Worm (Caenorhabditis elegans) whole organism, L2 larva: ENCODE data around the gene nex-2.
A peak's percentile ranks its signal among the peaks of the same experiment; 100 is the strongest.

Experiments
- F13H6.1 ChIP-seq: sonication (generic microtip); optimal IDR thresholded peaks from 2 replicates; lab custom pipeline; 2016; ENCODE audit warnings: missing genetic modification characterization, missing compliant biosample characterization
- R02D3.7 ChIP-seq: fragments of 150-350 bp; optimal IDR thresholded peaks from 2 replicates; lab custom pipeline; 2014; ENCODE audit warnings: missing biosample characterization, missing genetic modification characterization
- ZK546.5 ChIP-seq: sonication (generic microtip); optimal IDR thresholded peaks from 2 replicates; lab custom pipeline; 2017; ENCODE audit warnings: missing biosample characterization, missing genetic modification characterization
- aly-2 ChIP-seq: fragments of 150-350 bp; optimal IDR thresholded peaks from 2 replicates; lab custom pipeline; 2014; ENCODE audit warnings: missing biosample characterization, missing genetic modification characterization
- ama-1 ChIP-seq: fragments of 150-350 bp; optimal IDR thresholded peaks from 2 replicates; lab custom pipeline; 2018; ENCODE audit warnings: inconsistent platforms
- ceh-16 ChIP-seq: fragments of 150-350 bp; optimal IDR thresholded peaks from 2 replicates; lab custom pipeline; 2014; ENCODE audit warnings: missing biosample characterization, missing genetic modification characterization
- ceh-82 ChIP-seq: fragments of 150-350 bp; optimal IDR thresholded peaks from 2 replicates; lab custom pipeline; 2014; ENCODE audit warnings: missing biosample characterization, missing genetic modification characterization
- crh-2 ChIP-seq: sonication (generic microtip); optimal IDR thresholded peaks from 2 replicates; lab custom pipeline; 2017; ENCODE audit warnings: missing biosample characterization, missing genetic modification characterization
- egl-27 ChIP-seq: sonication (generic microtip); optimal IDR thresholded peaks from 3 replicates; lab custom pipeline; 2017; ENCODE audit warnings: missing biosample characterization, missing genetic modification reagents, missing genetic modification characterization
- elt-1 ChIP-seq: fragments of 150-350 bp; optimal IDR thresholded peaks from 2 replicates; lab custom pipeline; 2014; ENCODE audit warnings: missing biosample characterization, missing genetic modification characterization
- elt-3 ChIP-seq: sonication (generic microtip); optimal IDR thresholded peaks from 2 replicates; lab custom pipeline; 2017; ENCODE audit warnings: missing biosample characterization, missing genetic modification characterization
- fos-1 ChIP-seq: fragments of 150-350 bp; optimal IDR thresholded peaks from 2 replicates; lab custom pipeline; 2014; ENCODE audit warnings: missing biosample characterization, missing genetic modification characterization
- gmeb-1 ChIP-seq: fragments of 150-350 bp; optimal IDR thresholded peaks from 2 replicates; lab custom pipeline; 2014; ENCODE audit warnings: missing biosample characterization, missing genetic modification characterization
- lin-11 ChIP-seq: fragments of 150-350 bp; sonication (generic microtip); optimal IDR thresholded peaks from 2 replicates; lab custom pipeline; 2014; ENCODE audit warnings: missing biosample characterization, missing genetic modification characterization, inconsistent platforms, mixed read lengths
- lin-13 ChIP-seq: fragments of 150-350 bp; optimal IDR thresholded peaks from 2 replicates; lab custom pipeline; 2014; ENCODE audit warnings: missing biosample characterization, missing genetic modification reagents, missing genetic modification characterization
- lin-39 ChIP-seq: fragments of 150-350 bp; optimal IDR thresholded peaks from 2 replicates; lab custom pipeline; 2014; ENCODE audit warnings: missing biosample characterization, missing genetic modification reagents, missing genetic modification characterization
- lsy-2 ChIP-seq, 2 experiments: fragments of 150-350 bp in 1 of 2; sonication (generic microtip) in 1 of 2; optimal IDR thresholded peaks; 2 replicates each; lab custom pipeline; 2014 to 2017; ENCODE audit warnings: missing biosample characterization in 2 of 2, missing genetic modification characterization in 2 of 2
- mab-5 ChIP-seq: fragments of 150-350 bp; optimal IDR thresholded peaks from 2 replicates; lab custom pipeline; 2014; ENCODE audit warnings: missing biosample characterization, missing genetic modification characterization
- mbf-1 ChIP-seq: sonication (generic microtip); optimal IDR thresholded peaks from 2 replicates; lab custom pipeline; 2017; ENCODE audit warnings: missing biosample characterization, missing genetic modification characterization
- nhr-10 ChIP-seq: sonication (generic microtip); optimal IDR thresholded peaks from 2 replicates; lab custom pipeline; 2017; ENCODE audit warnings: missing biosample characterization, missing genetic modification characterization
- nhr-11 ChIP-seq: fragments of 150-350 bp; optimal IDR thresholded peaks from 2 replicates; lab custom pipeline; 2014; ENCODE audit warnings: missing biosample characterization, missing genetic modification characterization
- nhr-129 ChIP-seq: fragments of 150-350 bp; optimal IDR thresholded peaks from 2 replicates; lab custom pipeline; 2014; ENCODE audit warnings: missing biosample characterization, missing genetic modification characterization
- nhr-25 ChIP-seq: fragments of 150-350 bp; sonication (generic microtip); optimal IDR thresholded peaks from 3 replicates; lab custom pipeline; 2014; ENCODE audit warnings: missing biosample characterization, missing genetic modification characterization
- nhr-6 ChIP-seq: fragments of 150-350 bp; optimal IDR thresholded peaks from 2 replicates; lab custom pipeline; 2014; ENCODE audit warnings: missing biosample characterization, missing genetic modification characterization
- nhr-77 ChIP-seq: fragments of 150-350 bp; optimal IDR thresholded peaks from 2 replicates; lab custom pipeline; 2014; ENCODE audit warnings: missing biosample characterization, missing genetic modification characterization
- skn-1 ChIP-seq: sonication (generic microtip); optimal IDR thresholded peaks from 2 replicates; lab custom pipeline; 2017; ENCODE audit warnings: missing biosample characterization, missing genetic modification characterization
- sma-9 ChIP-seq, 2 experiments: fragments of 150-350 bp in 1 of 2; sonication (generic microtip) in 1 of 2; optimal IDR thresholded peaks; 2 replicates each; lab custom pipeline; 2014 to 2016; ENCODE audit warnings: missing genetic modification characterization in 2 of 2, mild to moderate bottlenecking in 1 of 2, missing biosample characterization in 1 of 2, missing compliant biosample characterization in 1 of 2, missing genetic modification reagents in 1 of 2, moderate library complexity in 1 of 2
- snpc-4 ChIP-seq: fragments of 150-350 bp; optimal IDR thresholded peaks from 2 replicates; lab custom pipeline; 2014; ENCODE audit warnings: missing biosample characterization, missing genetic modification characterization
- unc-39 ChIP-seq: fragments of 150-350 bp; optimal IDR thresholded peaks from 2 replicates; lab custom pipeline; 2014; ENCODE audit warnings: missing biosample characterization, missing genetic modification characterization
- unc-62 ChIP-seq: fragments of 150-350 bp; optimal IDR thresholded peaks from 2 replicates; lab custom pipeline; 2014; ENCODE audit warnings: missing biosample characterization, missing genetic modification reagents, missing genetic modification characterization
- zag-1 ChIP-seq: fragments of 150-350 bp; optimal IDR thresholded peaks from 2 replicates; lab custom pipeline; 2014; ENCODE audit warnings: missing biosample characterization, missing genetic modification characterization
- ztf-1 ChIP-seq: fragments of 200-800 bp; sonication (Bioruptor generic); conservative IDR thresholded peaks from 2 replicates; pipeline ENCODE4 v1.3.6; 2022; ENCODE audit warnings: missing genetic modification characterization, missing compliant biosample characterization
- ztf-11 ChIP-seq: sonication (generic microtip); optimal IDR thresholded peaks from 2 replicates; lab custom pipeline; 2017; ENCODE audit warnings: missing biosample characterization, missing genetic modification characterization
- ztf-4 ChIP-seq: fragments of 150-350 bp; optimal IDR thresholded peaks from 2 replicates; lab custom pipeline; 2014; ENCODE audit warnings: missing biosample characterization, missing genetic modification characterization

nex-2 gene

ce11 chrIII:10355382-10355781, 25.2 kb upstream of the nex-2 start, which contains the start of gene spp-1:
Gene spp-1 (minus strand): TSS chrIII:10355668.
- TF ChIP-seq fos-1 (peak; percentile 75), gmeb-1 (tag; lab: Kevin White, UChicago) (peak; percentile 37), F13H6.1 (tag; lab: Kevin White, UChicago) (no peak), sma-9 (GFP tag; optimal IDR thresholded peaks at IDR 0.05; lab: Kevin White, UChicago) (peak; percentile 54), sma-9 (tag; optimal IDR thresholded peaks at IDR 0.05; lab: Kevin White, UChicago) (no peak), crh-2 (peak; percentile 38), ama-1 (lab: Kevin White, UChicago) (no peak)
- TF ChIP-seq, all 48 proteins: peak for 4

DNA sequence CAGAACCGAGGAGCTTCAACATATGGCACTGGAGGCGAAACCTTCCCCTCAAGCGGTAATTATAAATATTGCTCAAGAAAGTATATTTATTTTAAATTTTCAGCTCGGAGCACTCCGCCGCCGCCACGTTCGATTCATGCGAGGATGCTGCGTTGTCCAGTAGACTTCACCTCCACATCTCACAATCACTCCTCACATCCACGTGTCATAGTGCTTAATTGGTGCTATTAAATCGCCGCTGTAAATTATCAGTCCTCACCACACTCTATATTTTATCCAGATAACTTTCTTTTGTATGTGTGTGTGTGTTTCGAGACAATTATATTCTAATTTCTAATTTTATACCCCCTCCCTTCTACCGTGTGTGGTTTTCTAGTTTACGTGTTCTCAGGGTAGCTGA, 24.4 kb upstream of the nex-2 start:
- TF ChIP-seq ztf-1 (no peak), mbf-1 (tag; lab: Kevin White, UChicago) (no peak), crh-2 (peak; percentile 25), lin-11 (no peak)

ce11 chrIII:10353423-10353822, 23.2 kb upstream of the nex-2 start:
- TF ChIP-seq nhr-11 (tag; lab: Kevin White, UChicago): no peak
- no peak for TF ChIP-seq F13H6.1 (tag; lab: Kevin White, UChicago)
- no peak for TF ChIP-seq nhr-10 (tag; lab: Kevin White, UChicago)
- TF ChIP-seq lin-39 (tag; lab: Kevin White, UChicago): no peak
- TF ChIP-seq aly-2: no peak
- TF ChIP-seq elt-3 (tag; lab: Kevin White, UChicago): no peak
- TF ChIP-seq ztf-1: no peak
- no peak for TF ChIP-seq ztf-11 (tag; lab: Kevin White, UChicago)

ce11 chrIII:10351595-10352207, 21.5 kb upstream of the nex-2 start, which contains the start of gene T07C4.3:
Gene T07C4.3 (plus strand): TSS chrIII:10352157.
- TF ChIP-seq lin-39 (tag; lab: Kevin White, UChicago) (no peak), unc-39 (tag; lab: Kevin White, UChicago) (no peak), egl-27 (tag; lab: Kevin White, UChicago) (no peak), zag-1 (no peak), lin-11 (no peak), snpc-4 (tag; lab: Kevin White, UChicago) (no peak), mbf-1 (tag; lab: Kevin White, UChicago) (no peak), lsy-2 (tag; optimal IDR thresholded peaks at IDR 0.05; lab: Kevin White, UChicago) (no peak), elt-3 (tag; lab: Kevin White, UChicago) (no peak), crh-2 (no peak), aly-2 (no peak), nhr-129 (tag; lab: Kevin White, UChicago) (no peak), ceh-82 (tag; lab: Kevin White, UChicago) (no peak), sma-9 (GFP tag; optimal IDR thresholded peaks at IDR 0.05; lab: Kevin White, UChicago) (no peak), sma-9 (tag; optimal IDR thresholded peaks at IDR 0.05; lab: Kevin White, UChicago) (no peak), fos-1 (no peak)
- TF ChIP-seq, all 48 proteins: peak for 0

DNA sequence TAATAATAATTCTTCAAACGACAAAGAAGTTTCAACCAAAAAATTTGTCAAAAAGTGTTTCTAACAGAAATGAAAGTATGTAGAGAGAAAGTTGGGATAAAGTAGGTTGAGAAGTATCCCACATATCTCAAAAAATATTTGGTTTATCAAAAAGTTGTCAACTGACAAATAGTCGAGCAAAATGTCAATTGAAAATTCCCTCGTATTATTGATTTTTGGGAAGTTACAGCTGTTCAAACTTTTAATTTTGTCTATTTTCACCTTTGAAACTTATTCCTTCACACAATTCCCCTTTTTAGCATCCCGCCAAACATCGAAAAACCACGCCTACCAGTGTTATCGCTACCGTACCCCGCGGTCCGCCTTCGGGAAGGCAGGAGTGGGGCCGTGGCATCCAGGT, 16.8 kb upstream of the nex-2 start, which contains the start of gene tbx-8:
Gene tbx-8, plus strand, starts transcription at position 301 of the 400 bp plus-strand sequence.
- TF ChIP-seq lin-13 (GFP tag; lab: Kevin White, UChicago) (no peak), mbf-1 (tag; lab: Kevin White, UChicago) (no peak), mab-5 (tag; lab: Kevin White, UChicago) (no peak), lin-11 (no peak), unc-39 (tag; lab: Kevin White, UChicago) (no peak), ztf-4 (tag; lab: Kevin White, UChicago) (no peak), nhr-129 (tag; lab: Kevin White, UChicago) (no peak), nhr-25 (tag; lab: Kevin White, UChicago) (no peak), unc-62 (GFP tag; lab: Kevin White, UChicago) (no peak), fos-1 (no peak), R02D3.7 (tag; lab: Kevin White, UChicago) (no peak), lin-39 (tag; lab: Kevin White, UChicago) (no peak), ZK546.5 (tag; lab: Kevin White, UChicago) (no peak), skn-1 (tag; lab: Kevin White, UChicago) (no peak), nhr-6 (no peak), elt-1 (tag; lab: Kevin White, UChicago) (no peak), nhr-77 (tag; lab: Kevin White, UChicago) (no peak), egl-27 (tag; lab: Kevin White, UChicago) (no peak), ceh-16 (tag; lab: Kevin White, UChicago) (no peak)
